Worm (Caenorhabditis elegans) whole organism, L4 larva: ENCODE data around the gene henn-1.

Experiments used
- F26F4.8 ChIP-seq: fragments of 200-800 bp; sonication (Bioruptor generic); conservative IDR thresholded peaks from 2 replicates; pipeline ENCODE4 v1.3.6; 2022; ENCODE audit warnings: missing genetic modification characterization, missing compliant biosample characterization
- T20F7.1 ChIP-seq: fragments of 200-800 bp; sonication (Bioruptor generic); optimal IDR thresholded peaks from 2 replicates; lab custom pipeline; 2018; ENCODE audit warnings: mild to moderate bottlenecking, missing genetic modification characterization, missing compliant biosample characterization
- Y105C5A.15 ChIP-seq: fragments of 200-800 bp; sonication (Bioruptor generic); IDR thresholded peaks from 2 replicates; pipeline ENCODE4 v1.3.6; 2022; ENCODE audit warnings: missing genetic modification characterization, missing compliant biosample characterization
- Y75B8A.6 ChIP-seq: fragments of 200-800 bp; sonication (Bioruptor generic); IDR thresholded peaks from 2 replicates; pipeline ENCODE4 v1.3.6; 2022; ENCODE audit warnings: missing genetic modification reagents, missing genetic modification characterization, missing compliant biosample characterization
- ama-1 ChIP-seq: fragments of 150-350 bp; optimal IDR thresholded peaks from 2 replicates; lab custom pipeline; 2014; ENCODE audit warnings: inconsistent platforms, mixed read lengths
- ceh-32 ChIP-seq: sonication (generic microtip); optimal IDR thresholded peaks from 2 replicates; lab custom pipeline; 2016; ENCODE audit warnings: mild to moderate bottlenecking, missing genetic modification characterization, missing compliant biosample characterization; ENCODE audit not compliant: poor library complexity
- ceh-44 ChIP-seq: fragments of 200-800 bp; sonication (Bioruptor generic); IDR thresholded peaks from 2 replicates; pipeline ENCODE4 v1.3.6; 2022; ENCODE audit warnings: missing genetic modification reagents, missing genetic modification characterization, missing compliant biosample characterization
- ceh-62 ChIP-seq: sonication (generic microtip); optimal IDR thresholded peaks from 2 replicates; lab custom pipeline; 2017; ENCODE audit warnings: missing biosample characterization, missing genetic modification characterization
- ctbp-1 ChIP-seq: fragments of 200-800 bp; sonication (Bioruptor generic); IDR thresholded peaks from 2 replicates; pipeline ENCODE4 v1.3.6; 2022; ENCODE audit warnings: missing genetic modification reagents, missing genetic modification characterization, missing compliant biosample characterization
- daf-16 ChIP-seq, 3 experiments: sonication (generic microtip); optimal IDR thresholded peaks; 2 replicates each; lab custom pipeline; 2016 to 2017; ENCODE audit warnings: missing genetic modification characterization in 3 of 3, missing genetic modification reagents in 3 of 3, mild to moderate bottlenecking in 2 of 3, missing compliant biosample characterization in 2 of 3, missing biosample characterization in 1 of 3, moderate library complexity in 1 of 3
- dpl-1 ChIP-seq: fragments of 150-350 bp; optimal IDR thresholded peaks from 2 replicates; lab custom pipeline; 2014; ENCODE audit warnings: missing biosample characterization, missing genetic modification reagents, missing genetic modification characterization
- dve-1 ChIP-seq: sonication (generic microtip); optimal IDR thresholded peaks from 2 replicates; lab custom pipeline; 2017; ENCODE audit warnings: antibody characterized with exemption, mild to moderate bottlenecking, missing genetic modification characterization, missing compliant biosample characterization; ENCODE audit not compliant: insufficient read depth
- fkh-10 ChIP-seq: fragments of 150-350 bp; optimal IDR thresholded peaks from 2 replicates; lab custom pipeline; 2014; ENCODE audit warnings: missing biosample characterization, missing genetic modification reagents, missing genetic modification characterization
- hlh-11 ChIP-seq: fragments of 200-800 bp; sonication (Bioruptor generic); optimal IDR thresholded peaks from 2 replicates; lab custom pipeline; 2018; ENCODE audit warnings: mild to moderate bottlenecking, missing genetic modification characterization, missing compliant biosample characterization
- hmg-1.1 ChIP-seq: fragments of 200-800 bp; sonication (Bioruptor generic); IDR thresholded peaks from 2 replicates; pipeline ENCODE4 v1.3.6; 2022; ENCODE audit warnings: missing genetic modification reagents, missing genetic modification characterization, missing compliant biosample characterization
- madf-5 ChIP-seq, 2 experiments: fragments of 200-800 bp; sonication (Bioruptor generic); IDR thresholded peaks; 2 replicates each; pipeline ENCODE4 v1.3.6; 2022; ENCODE audit warnings: missing compliant biosample characterization in 2 of 2, missing genetic modification characterization in 2 of 2
- mdl-1 ChIP-seq, 2 experiments: fragments of 150-350 bp in 1 of 2; sonication (generic microtip) in 1 of 2; optimal IDR thresholded peaks; 2 replicates each; lab custom pipeline; 2014 to 2017; ENCODE audit warnings: missing biosample characterization in 2 of 2, missing genetic modification characterization in 2 of 2
- mdt-29 ChIP-seq: fragments of 200-800 bp; sonication (Bioruptor generic); IDR thresholded peaks from 2 replicates; pipeline ENCODE4 v1.3.6; 2022; ENCODE audit warnings: missing genetic modification reagents, missing genetic modification characterization, missing compliant biosample characterization
- mes-2 ChIP-seq: sonication (generic microtip); optimal IDR thresholded peaks from 2 replicates; lab custom pipeline; 2016; ENCODE audit warnings: missing genotype, mild to moderate bottlenecking, missing genetic modification characterization, missing compliant biosample characterization; ENCODE audit not compliant: poor library complexity, severe bottlenecking
- mxl-2 ChIP-seq: fragments of 200-800 bp; sonication (Bioruptor generic); conservative IDR thresholded peaks from 2 replicates; pipeline ENCODE4 v1.3.6; 2022; ENCODE audit warnings: missing genetic modification reagents, missing genetic modification characterization, missing compliant biosample characterization
- nhr-102 ChIP-seq: sonication (generic microtip); optimal IDR thresholded peaks from 2 replicates; lab custom pipeline; 2016; ENCODE audit warnings: mild to moderate bottlenecking, missing genetic modification characterization, moderate library complexity, missing compliant biosample characterization
- nhr-237 ChIP-seq: sonication (generic microtip); optimal IDR thresholded peaks from 2 replicates; lab custom pipeline; 2017; ENCODE audit warnings: missing biosample characterization, missing genetic modification characterization
- nhr-28 ChIP-seq: fragments of 150-350 bp; optimal IDR thresholded peaks from 2 replicates; lab custom pipeline; 2014; ENCODE audit warnings: missing biosample characterization, missing genetic modification characterization
- nhr-42 ChIP-seq: fragments of 200-800 bp; sonication (Bioruptor generic); IDR thresholded peaks from 2 replicates; pipeline ENCODE4 v1.3.6; 2022; ENCODE audit warnings: missing genetic modification characterization, missing compliant biosample characterization
- nhr-48 ChIP-seq: sonication (generic microtip); optimal IDR thresholded peaks from 2 replicates; lab custom pipeline; 2016; ENCODE audit warnings: mild to moderate bottlenecking, missing genetic modification characterization, missing compliant biosample characterization
- nhr-76 ChIP-seq: fragments of 150-350 bp; optimal IDR thresholded peaks from 2 replicates; lab custom pipeline; 2014; ENCODE audit warnings: missing biosample characterization, missing genetic modification characterization
- pqm-1 ChIP-seq: sonication (generic microtip); optimal IDR thresholded peaks from 2 replicates; lab custom pipeline; 2017; ENCODE audit warnings: missing biosample characterization, missing genetic modification characterization
- rbr-2 ChIP-seq: sonication (generic microtip); optimal IDR thresholded peaks from 2 replicates; lab custom pipeline; 2016; ENCODE audit warnings: missing genotype, missing genetic modification characterization, missing compliant biosample characterization
- saeg-2 ChIP-seq: fragments of 200-800 bp; sonication (Bioruptor generic); IDR thresholded peaks from 2 replicates; pipeline ENCODE4 v1.3.6; 2022; ENCODE audit warnings: missing genetic modification reagents, missing genetic modification characterization, missing compliant biosample characterization
- sdz-12 ChIP-seq: fragments of 200-800 bp; sonication (Bioruptor generic); optimal IDR thresholded peaks from 2 replicates; lab custom pipeline; 2018; ENCODE audit warnings: mild to moderate bottlenecking, missing genetic modification characterization, missing compliant biosample characterization
- set-16 ChIP-seq: fragments of 200-800 bp; sonication (Bioruptor generic); IDR thresholded peaks from 2 replicates; pipeline ENCODE4 v1.3.6; 2022; ENCODE audit warnings: missing genetic modification reagents, missing genetic modification characterization, missing compliant biosample characterization
- skn-1 ChIP-seq: fragments of 150-350 bp; optimal IDR thresholded peaks from 2 replicates; lab custom pipeline; 2014; ENCODE audit warnings: missing biosample characterization, missing genetic modification characterization
- snpc-1.2 ChIP-seq: fragments of 200-800 bp; sonication (Bioruptor generic); IDR thresholded peaks from 2 replicates; pipeline ENCODE4 v1.3.6; 2022; ENCODE audit warnings: missing genetic modification reagents, missing genetic modification characterization, missing compliant biosample characterization
- unc-130 ChIP-seq: sonication (generic microtip); optimal IDR thresholded peaks from 2 replicates; lab custom pipeline; 2016; ENCODE audit warnings: missing genetic modification reagents, missing genetic modification characterization, missing compliant biosample characterization
- unc-39 ChIP-seq: sonication (generic microtip); optimal IDR thresholded peaks from 2 replicates; lab custom pipeline; 2017; ENCODE audit warnings: missing biosample characterization, missing genetic modification characterization
- unc-62 ChIP-seq, 3 experiments: fragments of 150-350 bp in 1 of 3; sonication (generic microtip); optimal IDR thresholded peaks in 2 of 3; peaks in 1 of 3; 1 replicate in 1 of 3; 2 replicates in 2 of 3; lab custom pipeline; 2014 to 2017; ENCODE audit warnings: missing biosample characterization in 3 of 3, missing genetic modification characterization in 3 of 3, missing genetic modification reagents in 3 of 3, missing genotype in 1 of 3
- zfp-2 ChIP-seq: sonication (generic microtip); optimal IDR thresholded peaks from 2 replicates; lab custom pipeline; 2016; ENCODE audit warnings: mild to moderate bottlenecking, missing genetic modification characterization, missing compliant biosample characterization
- zip-11 ChIP-seq: fragments of 200-800 bp; sonication (Bioruptor generic); IDR thresholded peaks from 2 replicates; pipeline ENCODE4 v1.3.6; 2022; ENCODE audit warnings: missing genetic modification characterization, missing compliant biosample characterization

The henn-1 gene

ce11 chrIII:8239325-8239724, 6.9 kb downstream of the henn-1 start, which contains the start of gene tsp-1:
Gene tsp-1 (minus strand): TSS chrIII:8239423.
- TF ChIP-seq nhr-28 (tag; lab: Kevin White, UChicago) (peak; percentile 27), mes-2 (no peak), mdt-29 (GFP tag; lab: Robert Waterston, UW) (no peak), rbr-2 (tag; lab: Kevin White, UChicago) (no peak), daf-16 (GFP tag; optimal IDR thresholded peaks at IDR 0.05; lab: Kevin White, UChicago) (no peak), daf-16 (tag; optimal IDR thresholded peaks at IDR 0.05; lab: Kevin White, UChicago) (peak; percentile 35), T20F7.1 (GFP tag; lab: Kevin White, UChicago) (no peak), pqm-1 (tag; lab: Kevin White, UChicago) (peak; percentile 55)
- TF ChIP-seq, all 104 proteins: peak for 3

ce11 chrIII:8240247-8240646, 7.8 kb downstream of the henn-1 start:
- TF ChIP-seq set-16 (GFP tag; lab: Robert Waterston, UW) (no peak), dve-1 (tag; lab: Kevin White, UChicago) (peak; percentile 1), sdz-12 (GFP tag; lab: Kevin White, UChicago) (no peak), snpc-1.2 (GFP tag; lab: Robert Waterston, UW) (no peak), nhr-28 (tag; lab: Kevin White, UChicago) (peak; percentile 22), hlh-11 (tag; lab: Kevin White, UChicago) (peak; percentile 11), ceh-62 (tag; lab: Kevin White, UChicago) (no peak), hmg-1.1 (GFP tag; lab: Robert Waterston, UW) (no peak), madf-5 (GFP tag; IDR thresholded peaks at IDR 0.05; lab: Robert Waterston, UW) (no peak), daf-16 (GFP tag; optimal IDR thresholded peaks at IDR 0.05; lab: Kevin White, UChicago) (no peak), daf-16 (tag; optimal IDR thresholded peaks at IDR 0.05; lab: Kevin White, UChicago) (peak; percentile 58), ceh-32 (tag; lab: Kevin White, UChicago) (no peak), nhr-42 (GFP tag; lab: Robert Waterston, UW) (no peak), nhr-102 (no peak), nhr-76 (no peak), unc-39 (tag; lab: Kevin White, UChicago) (no peak), Y75B8A.6 (GFP tag; lab: Robert Waterston, UW) (no peak), dpl-1 (GFP tag; lab: Kevin White, UChicago) (no peak), ama-1 (no peak), pqm-1 (tag; lab: Kevin White, UChicago) (peak; percentile 13), ctbp-1 (GFP tag; lab: Robert Waterston, UW) (no peak), Y105C5A.15 (GFP tag; lab: Robert Waterston, UW) (no peak), ceh-44 (GFP tag; lab: Robert Waterston, UW) (no peak), zip-11 (GFP tag; lab: Robert Waterston, UW) (no peak), saeg-2 (GFP tag; lab: Robert Waterston, UW) (no peak), nhr-237 (tag; lab: Kevin White, UChicago) (no peak), unc-130 (no peak), skn-1 (tag; lab: Kevin White, UChicago) (no peak), nhr-48 (no peak), mdl-1 (tag; optimal IDR thresholded peaks at IDR 0.05; lab: Kevin White, UChicago) (no peak)
- TF ChIP-seq, all 104 proteins: peak for 5

- TF ChIP-seq F26F4.8 (no peak), unc-62 (GFP tag; optimal IDR thresholded peaks at IDR 0.05 in 1 of 2; lab: Kevin White, UChicago) (peak in 1 of 2 experiments; percentile 95), unc-62 (tag; optimal IDR thresholded peaks at IDR 0.05; lab: Kevin White, UChicago) (no peak), mxl-2 (no peak), snpc-1.2 (GFP tag; lab: Robert Waterston, UW) (no peak), mes-2 (no peak), hmg-1.1 (GFP tag; lab: Robert Waterston, UW) (no peak), zfp-2 (no peak), fkh-10 (GFP tag; lab: Kevin White, UChicago) (no peak), nhr-102 (no peak)
- TF ChIP-seq, all 104 proteins: peak for 1
Measured at ce11 chrIII:8240948-8241347, 8.5 kb downstream of the henn-1 start.
